Worm (Caenorhabditis elegans) whole organism, early embryonic: ENCODE results near the gene sre-18.

Experiments used
- B0310.2 ChIP-seq: sonication (generic microtip); optimal IDR thresholded peaks from 2 replicates; lab custom pipeline; 2016; ENCODE audit warnings: mild to moderate bottlenecking, missing genetic modification characterization, missing compliant biosample characterization
- F13C5.2 ChIP-seq: sonication (generic microtip); optimal IDR thresholded peaks from 2 replicates; lab custom pipeline; 2017; ENCODE audit warnings: mild to moderate bottlenecking, missing genetic modification characterization, inconsistent platforms, missing compliant biosample characterization
- aly-1 ChIP-seq: sonication (generic microtip); optimal IDR thresholded peaks from 2 replicates; lab custom pipeline; 2016; ENCODE audit warnings: missing genetic modification characterization, missing compliant biosample characterization
- ama-1 ChIP-seq: fragments of 150-350 bp; optimal IDR thresholded peaks from 2 replicates; lab custom pipeline; 2014
- ceh-36 ChIP-seq: sonication (generic microtip); optimal IDR thresholded peaks from 2 replicates; lab custom pipeline; 2016; ENCODE audit warnings: missing genetic modification characterization, inconsistent platforms, missing compliant biosample characterization
- ets-7 ChIP-seq: sonication (generic microtip); optimal IDR thresholded peaks from 2 replicates; lab custom pipeline; 2016; ENCODE audit warnings: missing genotype, missing genetic modification characterization, missing compliant biosample characterization
- flt-1 ChIP-seq: fragments of 200-800 bp; sonication (Bioruptor generic); IDR thresholded peaks from 2 replicates; pipeline ENCODE4 v1.3.6; 2022; ENCODE audit warnings: missing genetic modification characterization, missing compliant biosample characterization
- hmbx-1 ChIP-seq: sonication (generic microtip); optimal IDR thresholded peaks from 2 replicates; lab custom pipeline; 2016; ENCODE audit warnings: mild to moderate bottlenecking, missing genetic modification characterization, missing compliant biosample characterization
- hmg-4 ChIP-seq: fragments of 200-800 bp; sonication (Bioruptor generic); optimal IDR thresholded peaks from 2 replicates; lab custom pipeline; 2018; ENCODE audit warnings: mild to moderate bottlenecking, missing genetic modification characterization, missing compliant biosample characterization
- hnd-1 ChIP-seq: sonication (generic microtip); optimal IDR thresholded peaks from 2 replicates; lab custom pipeline; 2016; ENCODE audit warnings: missing genetic modification characterization, missing compliant biosample characterization
- sea-1 ChIP-seq: fragments of 200-800 bp; sonication (Bioruptor generic); conservative IDR thresholded peaks from 2 replicates; pipeline ENCODE4 v1.3.6; 2022; ENCODE audit warnings: missing genetic modification characterization, missing compliant biosample characterization
- tbx-37 ChIP-seq: fragments of 200-800 bp; sonication (Bioruptor generic); conservative IDR thresholded peaks from 2 replicates; pipeline ENCODE4 v1.3.6; 2022; ENCODE audit warnings: missing genetic modification reagents, missing genetic modification characterization, missing compliant biosample characterization
- tra-4 ChIP-seq: sonication (generic microtip); optimal IDR thresholded peaks from 2 replicates; lab custom pipeline; 2017; ENCODE audit warnings: missing genetic modification characterization, missing compliant biosample characterization

DNA sequence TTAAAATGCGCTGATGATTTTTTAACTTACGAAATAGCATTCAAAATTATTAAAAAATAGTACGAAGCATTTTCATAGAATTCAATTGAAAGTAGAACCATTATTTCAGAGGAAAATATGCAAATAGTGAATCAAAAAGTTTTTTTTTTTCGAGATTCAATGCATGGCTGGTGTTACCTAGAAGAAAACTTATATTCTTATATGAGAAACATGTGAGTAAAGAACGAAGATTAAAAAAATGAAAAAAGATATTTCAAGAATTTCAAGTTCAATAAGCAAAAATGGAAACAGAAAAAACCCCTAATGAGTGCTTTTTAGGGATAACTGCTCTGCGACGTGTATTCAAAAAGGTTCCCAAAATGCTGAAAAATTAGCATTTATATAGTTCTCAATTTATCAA is 6.4 kb upstream of the sre-18 start, which contains the start of gene sre-16:
- TF ChIP-seq B0310.2 (tag; lab: Kevin White, UChicago) (no peak), tra-4 (tag; lab: Kevin White, UChicago) (no peak), hnd-1 (no peak), hmbx-1 (tag; lab: Kevin White, UChicago) (no peak), hmg-4 (GFP tag; lab: Kevin White, UChicago) (no peak), flt-1 (no peak), ama-1 (lab: Kevin White, UChicago) (no peak), aly-1 (tag; lab: Kevin White, UChicago) (no peak), F13C5.2 (tag; lab: Kevin White, UChicago) (no peak), ceh-36 (tag; lab: Kevin White, UChicago) (no peak), tbx-37 (GFP tag; lab: Robert Waterston, UW) (no peak), ets-7 (tag; lab: Kevin White, UChicago) (no peak), sea-1 (GFP tag; lab: Robert Waterston, UW) (no peak)
